Worm (Caenorhabditis elegans): Measurements from ENCODE around the gene T19H12.2.

ce11 chrV:4918091-4918624, 27.9 kb downstream of the T19H12.2 start, which contains the start of gene C02E7.7:
- TF ChIP-seq fkh-10 (GFP tag; optimal IDR thresholded peaks at IDR 0.05), result no peak
- no peak for TF ChIP-seq lin-39 (tag; optimal IDR thresholded peaks at IDR 0.05)
- no peak for TF ChIP-seq nhr-28 (tag; optimal IDR thresholded peaks at IDR 0.05)
- no peak for TF ChIP-seq fos-1 (tag; optimal IDR thresholded peaks at IDR 0.05)
- TF ChIP-seq nhr-25 (tag; optimal IDR thresholded peaks at IDR 0.05), result no peak
- TF ChIP-seq ama-1 (optimal IDR thresholded peaks at IDR 0.05), result no peak
- no peak for TF ChIP-seq elt-3 (tag; optimal IDR thresholded peaks at IDR 0.05)

Data from whole organism, L3 larva.